Fruit fly (Drosophila melanogaster): ENCODE results near the gene CG5177.

The CG5177 gene

dm6 chr2L:7423333-7423895 is 18.4 kb downstream of the CG5177 start:
- TF ChIP-seq CG34367 (tag; optimal IDR thresholded peaks at IDR 0.05) (peak; percentile 58), Snoo (tag; optimal IDR thresholded peaks at IDR 0.05) (peak; percentile 73), CG13204 (GFP tag; optimal IDR thresholded peaks at IDR 0.05) (peak; percentile 72), fd96Ca (GFP tag; IDR thresholded peaks at IDR 0.05) (peak; percentile 86), Pif1B (GFP tag; optimal IDR thresholded peaks at IDR 0.05) (peak; percentile 60), CG15710 (tag; optimal IDR thresholded peaks at IDR 0.05) (peak; percentile 84), CG4496 (GFP tag; IDR thresholded peaks at IDR 0.05) (peak; percentile 91), D1 (tag; optimal IDR thresholded peaks at IDR 0.05) (peak; percentile 35), CG32121 (GFP tag; IDR thresholded peaks at IDR 0.05) (peak; percentile 86), Ets98B (GFP tag; IDR thresholded peaks at IDR 0.05) (peak; percentile 92), CG8159 (tag; optimal IDR thresholded peaks at IDR 0.05) (peak; percentile 75), CG17806 (tag; optimal IDR thresholded peaks at IDR 0.05) (peak; percentile 67), Pif1A (GFP tag; optimal IDR thresholded peaks at IDR 0.05) (peak; percentile 71), gl (tag; optimal IDR thresholded peaks at IDR 0.05) (peak; percentile 73), CG8301 (tag; optimal IDR thresholded peaks at IDR 0.05) (peak; percentile 73), EcR (GFP tag; optimal IDR thresholded peaks at IDR 0.05) (peak; percentile 85), CG14655 (GFP tag; optimal IDR thresholded peaks at IDR 0.05) (peak; percentile 60), rn (GFP tag; IDR thresholded peaks at IDR 0.05) (peak; percentile 45; the same call in 1 of the 2 replicates), CG9948 (tag; optimal IDR thresholded peaks at IDR 0.05) (peak; percentile 63), CG12605 (GFP tag; IDR thresholded peaks at IDR 0.05) (peak; percentile 75), CG10348 (GFP tag; IDR thresholded peaks at IDR 0.05) (0 out of 2 replicates have a peak, but pooled peaks have one; percentile 33)

DNA sequence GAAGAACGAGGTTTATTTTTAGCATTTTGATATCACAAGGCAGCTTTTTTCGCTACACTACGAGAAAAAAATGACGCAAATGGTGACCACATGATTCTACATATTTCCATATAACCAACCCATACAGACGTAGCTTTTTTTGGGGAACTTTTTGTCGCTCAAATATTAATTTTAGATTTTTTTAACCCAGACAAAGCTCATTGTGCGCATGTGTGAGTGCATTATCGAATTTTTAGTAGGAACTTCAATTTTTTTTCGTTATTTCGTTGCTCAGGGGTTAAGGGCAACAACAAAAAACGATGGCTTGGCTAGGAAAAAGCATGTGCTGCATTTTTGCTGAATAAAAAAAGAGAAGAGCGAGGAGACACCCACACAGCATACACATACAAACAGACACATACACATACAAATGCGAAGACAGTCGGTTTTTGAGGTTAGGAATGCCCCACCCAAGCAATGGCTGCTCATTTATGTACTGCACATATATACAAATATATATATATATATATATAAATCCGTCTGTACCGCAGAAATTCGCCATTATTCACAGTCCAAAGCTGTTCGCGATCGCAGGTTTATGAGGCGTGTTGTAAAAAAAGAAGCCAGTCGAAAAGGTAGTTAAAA is 19.4 kb downstream of the CG5177 start:
- TF ChIP-seq CG4496 (GFP tag; IDR thresholded peaks at IDR 0.05) (0 out of 3 replicates have a peak, but pooled peaks have one; percentile 64), CG13204 (GFP tag; optimal IDR thresholded peaks at IDR 0.05) (no peak), CG8159 (tag; optimal IDR thresholded peaks at IDR 0.05) (peak; percentile 63), Snoo (tag; optimal IDR thresholded peaks at IDR 0.05) (no peak), Ets98B (GFP tag; IDR thresholded peaks at IDR 0.05) (no peak), Pif1B (GFP tag; optimal IDR thresholded peaks at IDR 0.05) (peak; percentile 53), CG32121 (GFP tag; IDR thresholded peaks at IDR 0.05) (peak; percentile 33; the same call in 1 of the 2 replicates), CG15710 (tag; optimal IDR thresholded peaks at IDR 0.05) (peak; percentile 41), fd96Ca (GFP tag; IDR thresholded peaks at IDR 0.05) (peak; percentile 75), CG14655 (GFP tag; optimal IDR thresholded peaks at IDR 0.05) (peak; percentile 64), rn (GFP tag; IDR thresholded peaks at IDR 0.05) (peak; percentile 28; the same call in 1 of the 2 replicates), CG12605 (GFP tag; IDR thresholded peaks at IDR 0.05) (no peak), CG34367 (tag; optimal IDR thresholded peaks at IDR 0.05) (peak; percentile 55), Pif1A (GFP tag; optimal IDR thresholded peaks at IDR 0.05) (peak; percentile 52), CG8301 (tag; optimal IDR thresholded peaks at IDR 0.05) (peak; percentile 59), gl (tag; optimal IDR thresholded peaks at IDR 0.05) (no peak), CG10348 (GFP tag; IDR thresholded peaks at IDR 0.05) (no peak), CG17806 (tag; optimal IDR thresholded peaks at IDR 0.05) (peak; percentile 59), CG9948 (tag; optimal IDR thresholded peaks at IDR 0.05) (peak; percentile 65)

DNA sequence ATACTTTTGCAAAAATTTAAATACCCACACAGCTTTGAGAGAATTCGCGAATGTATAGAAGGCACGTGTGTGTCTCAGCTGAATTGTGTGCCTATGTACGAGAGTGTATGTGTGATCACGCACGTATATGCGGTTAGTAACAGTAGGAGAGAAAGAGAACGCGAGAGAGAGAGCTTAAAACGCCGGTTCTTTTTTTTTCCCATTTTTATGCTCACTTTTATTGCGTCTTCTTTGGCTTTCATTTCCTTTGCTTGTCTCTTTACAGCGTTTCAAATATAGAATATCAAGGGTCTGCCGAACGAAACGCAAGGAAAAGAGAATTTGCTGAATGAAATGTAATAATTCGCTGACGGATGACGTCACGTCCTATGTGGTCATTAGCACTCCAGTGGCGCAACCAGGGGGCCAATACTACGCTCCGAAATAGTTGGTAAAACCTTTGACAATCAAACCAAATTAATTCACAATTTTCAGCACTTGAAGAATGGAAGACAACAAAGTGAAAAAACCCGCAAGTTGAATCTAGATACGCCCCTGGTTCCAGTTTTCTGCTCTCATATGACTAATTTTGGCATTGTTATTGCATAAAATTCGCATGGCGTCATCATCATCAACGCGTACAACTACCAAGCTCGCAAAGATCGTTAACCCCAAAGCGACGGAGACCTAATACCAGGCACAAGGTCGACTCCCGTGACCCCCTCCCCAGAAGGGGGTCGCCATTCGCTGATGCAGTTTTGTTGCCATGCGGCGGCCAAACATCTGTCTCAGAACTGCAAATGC is 20.1 kb downstream of the CG5177 start:
- TF ChIP-seq Ets98B (GFP tag; IDR thresholded peaks at IDR 0.05) (peak; percentile 87), fd96Ca (GFP tag; IDR thresholded peaks at IDR 0.05) (peak; percentile 90), EcR (GFP tag; optimal IDR thresholded peaks at IDR 0.05) (peak; percentile 94), Pif1B (GFP tag; optimal IDR thresholded peaks at IDR 0.05) (peak; percentile 52), CG34367 (tag; optimal IDR thresholded peaks at IDR 0.05) (peak; percentile 47), CG12605 (GFP tag; IDR thresholded peaks at IDR 0.05) (peak; percentile 77), CG14655 (GFP tag; optimal IDR thresholded peaks at IDR 0.05) (peak; percentile 62), CG8159 (tag; optimal IDR thresholded peaks at IDR 0.05) (peak; percentile 61), CG15710 (tag; optimal IDR thresholded peaks at IDR 0.05) (peak; percentile 39), CG9948 (tag; optimal IDR thresholded peaks at IDR 0.05) (peak; percentile 43), rn (GFP tag; IDR thresholded peaks at IDR 0.05) (peak; percentile 64), CG8301 (tag; optimal IDR thresholded peaks at IDR 0.05) (peak; percentile 60), Snoo (tag; optimal IDR thresholded peaks at IDR 0.05) (peak; percentile 77), gl (tag; optimal IDR thresholded peaks at IDR 0.05) (no peak), CG13204 (GFP tag; optimal IDR thresholded peaks at IDR 0.05) (no peak), CG10348 (GFP tag; IDR thresholded peaks at IDR 0.05) (no peak), CG32121 (GFP tag; IDR thresholded peaks at IDR 0.05) (peak; percentile 86), D1 (tag; optimal IDR thresholded peaks at IDR 0.05) (no peak), Pif1A (GFP tag; optimal IDR thresholded peaks at IDR 0.05) (peak; percentile 72), CG17806 (tag; optimal IDR thresholded peaks at IDR 0.05) (peak; percentile 54), CG4496 (GFP tag; IDR thresholded peaks at IDR 0.05) (peak; percentile 92; the same call in 2 of the 3 replicates)

DNA sequence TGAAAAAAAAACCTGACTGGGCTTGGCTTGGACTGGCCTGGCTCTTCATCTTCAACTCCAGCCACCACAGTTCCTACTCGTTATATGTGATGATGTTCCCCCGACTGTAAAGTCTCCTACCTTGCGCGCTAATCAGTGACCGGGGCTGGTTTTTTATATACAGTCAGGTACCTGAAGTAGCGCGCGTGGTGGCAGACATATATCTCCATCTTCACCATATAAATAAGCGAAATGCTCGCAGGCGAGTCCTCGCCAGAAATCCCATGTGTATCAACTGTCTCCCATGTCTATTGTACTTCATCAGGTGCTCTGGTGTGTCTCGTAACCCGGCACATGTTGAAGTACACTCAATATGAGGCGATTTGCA is 20.6 kb downstream of the CG5177 start:
- TF ChIP-seq EcR (GFP tag; optimal IDR thresholded peaks at IDR 0.05) = peak; percentile 19
- no peak for TF ChIP-seq CG4496 (GFP tag; IDR thresholded peaks at IDR 0.05)

Data from whole organism, pupa.